Fruit fly (Drosophila melanogaster): ENCODE data around the gene CG31650.

The CG31650 gene

DNA sequence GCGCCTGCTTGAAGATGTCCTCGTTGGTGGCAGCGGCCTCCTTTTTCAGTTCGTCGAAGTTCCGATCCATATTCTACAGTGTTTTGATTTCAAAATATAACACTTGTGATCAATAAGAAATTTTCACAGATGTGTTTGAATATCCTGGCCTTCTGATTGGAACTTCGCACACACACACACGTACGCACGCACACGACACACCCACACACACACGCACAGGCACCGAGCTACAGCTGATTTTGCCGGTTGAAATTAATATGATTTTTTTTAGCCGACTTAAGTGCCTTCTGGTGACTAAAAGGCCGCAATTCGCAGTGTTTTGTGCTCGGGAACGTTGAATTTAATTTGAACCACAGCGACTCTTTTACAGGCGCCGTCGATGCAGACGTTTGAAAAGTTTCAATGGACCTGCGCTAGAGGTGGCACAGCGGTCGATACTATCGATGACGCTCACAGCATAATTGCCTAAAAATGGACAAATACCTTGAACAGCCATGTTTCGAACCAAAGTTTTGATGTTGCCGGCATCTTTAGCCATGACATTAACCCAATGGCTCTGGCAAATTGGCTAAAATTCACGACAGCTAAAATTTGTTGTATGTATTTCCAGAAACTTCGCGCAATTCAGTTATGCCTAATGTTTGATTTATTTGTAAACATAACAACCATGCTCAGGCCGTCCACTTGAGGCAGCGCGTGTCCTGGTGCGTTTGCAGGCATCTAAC is 35.0 kb downstream of the CG31650 start, which contains the start of gene Rtnl1:
Gene Rtnl1, minus strand, starts transcription at position 415 of the 725 bp plus-strand sequence.
- TF ChIP-seq Dif (GFP tag; optimal IDR thresholded peaks at IDR 0.05; ENCODE audit: partially characterized antibody) (peak; percentile 57), Myc (optimal IDR thresholded peaks at IDR 0.05) (peak; percentile 92), ey (GFP tag; optimal IDR thresholded peaks at IDR 0.05) (no peak), br (GFP tag; optimal IDR thresholded peaks at IDR 0.05) (peak; percentile 29), psq (GFP tag; optimal IDR thresholded peaks at IDR 0.05) (no peak), HLH106 (tag; optimal IDR thresholded peaks at IDR 0.05) (peak; percentile 17), h (GFP tag; optimal IDR thresholded peaks at IDR 0.05) (peak; percentile 60), Hr83 (GFP tag; optimal IDR thresholded peaks at IDR 0.05; ENCODE audit: poor library complexity, severe bottlenecking) (peak; percentile 78), Rel (GFP tag; optimal IDR thresholded peaks at IDR 0.05) (no peak), Rel (tag; optimal IDR thresholded peaks at IDR 0.05) (peak; percentile 57), Jra (GFP tag; optimal IDR thresholded peaks at IDR 0.05) (peak; percentile 65), fru (GFP tag; optimal IDR thresholded peaks at IDR 0.05) (peak; percentile 23), Vsx2 (GFP tag; optimal IDR thresholded peaks at IDR 0.05; ENCODE audit: partially characterized antibody) (no peak), dsf (GFP tag; optimal IDR thresholded peaks at IDR 0.05; ENCODE audit: borderline replicate concordance) (no peak), Sp1 (GFP tag; optimal IDR thresholded peaks at IDR 0.05) (peak; percentile 54), CG32264 (GFP tag; optimal IDR thresholded peaks at IDR 0.05) (no peak), sv (GFP tag; optimal IDR thresholded peaks at IDR 0.05) (no peak), rgr (GFP tag; optimal IDR thresholded peaks at IDR 0.05) (peak; percentile 69), dmrt93B (GFP tag; optimal IDR thresholded peaks at IDR 0.05) (no peak), Mio (GFP tag; optimal IDR thresholded peaks at IDR 0.05) (no peak), Abd-B (GFP tag; optimal IDR thresholded peaks at IDR 0.05) (no peak), tai (GFP tag; optimal IDR thresholded peaks at IDR 0.05) (no peak), foxo (GFP tag; optimal IDR thresholded peaks at IDR 0.05) (peak in 1 of 2 experiments; percentile 27), CG9705 (GFP tag; optimal IDR thresholded peaks at IDR 0.05) (peak; percentile 12)

DNA sequence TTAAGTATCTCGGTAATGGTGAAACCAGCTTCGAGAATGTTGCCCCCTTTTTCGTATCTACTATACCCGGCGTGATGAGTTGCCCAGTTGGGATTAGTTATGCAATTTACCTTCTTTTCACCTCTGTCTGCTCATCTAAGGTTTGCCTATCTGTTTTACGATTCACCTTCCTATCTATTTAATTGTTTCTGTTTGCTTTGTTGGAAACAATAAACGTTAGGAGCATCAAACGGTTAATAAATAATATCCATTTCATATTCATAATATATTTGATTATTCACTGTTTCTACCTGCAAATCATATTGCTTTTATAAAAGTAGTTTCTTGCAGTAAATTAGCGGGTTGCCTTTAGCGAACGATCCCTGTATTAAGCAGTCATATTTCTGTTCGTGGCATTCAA is 37.3 kb downstream of the CG31650 start:
- TF ChIP-seq Abd-B (GFP tag; optimal IDR thresholded peaks at IDR 0.05) (no peak), dl (GFP tag; optimal IDR thresholded peaks at IDR 0.05; ENCODE audit: insufficient read depth in 1 of 2, partially characterized antibody in 2 of 2) (no peak), lola (GFP tag; optimal IDR thresholded peaks at IDR 0.05) (no peak), usp (GFP tag; optimal IDR thresholded peaks at IDR 0.05) (no peak), Sp1 (GFP tag; optimal IDR thresholded peaks at IDR 0.05) (no peak), tai (GFP tag; optimal IDR thresholded peaks at IDR 0.05) (no peak), Hnf4 (GFP tag; optimal IDR thresholded peaks at IDR 0.05) (no peak), woc (GFP tag; optimal IDR thresholded peaks at IDR 0.05) (no peak), Hr78 (GFP tag; optimal IDR thresholded peaks at IDR 0.05) (no peak), brk (GFP tag; optimal IDR thresholded peaks at IDR 0.05) (no peak), Dfd (GFP tag; optimal IDR thresholded peaks at IDR 0.05) (no peak), CG9705 (GFP tag; optimal IDR thresholded peaks at IDR 0.05) (no peak), dmrt93B (GFP tag; optimal IDR thresholded peaks at IDR 0.05) (no peak), CG32264 (GFP tag; optimal IDR thresholded peaks at IDR 0.05) (no peak), Mio (GFP tag; optimal IDR thresholded peaks at IDR 0.05) (no peak), N (GFP tag; optimal IDR thresholded peaks at IDR 0.05) (no peak), Dif (GFP tag; optimal IDR thresholded peaks at IDR 0.05; ENCODE audit: partially characterized antibody) (no peak), pan (optimal IDR thresholded peaks at IDR 0.05) (no peak), sv (GFP tag; optimal IDR thresholded peaks at IDR 0.05) (no peak), Vsx2 (GFP tag; optimal IDR thresholded peaks at IDR 0.05; ENCODE audit: partially characterized antibody) (no peak), CrebA (GFP tag; optimal IDR thresholded peaks at IDR 0.05; ENCODE audit: borderline replicate concordance) (no peak), br (GFP tag; optimal IDR thresholded peaks at IDR 0.05) (peak; percentile 17), ey (GFP tag; optimal IDR thresholded peaks at IDR 0.05) (no peak), psq (GFP tag; optimal IDR thresholded peaks at IDR 0.05) (no peak), dsf (GFP tag; optimal IDR thresholded peaks at IDR 0.05; ENCODE audit: borderline replicate concordance) (no peak), h (GFP tag; optimal IDR thresholded peaks at IDR 0.05) (no peak), Rel (GFP tag; optimal IDR thresholded peaks at IDR 0.05) (no peak), Rel (tag; optimal IDR thresholded peaks at IDR 0.05) (peak; percentile 15), HLH106 (tag; optimal IDR thresholded peaks at IDR 0.05) (no peak), OdsH (GFP tag; optimal IDR thresholded peaks at IDR 0.05) (peak; percentile 16), rgr (GFP tag; optimal IDR thresholded peaks at IDR 0.05) (peak; percentile 9), Myc (optimal IDR thresholded peaks at IDR 0.05) (no peak), jim (GFP tag; optimal IDR thresholded peaks at IDR 0.05) (no peak), Jra (GFP tag; optimal IDR thresholded peaks at IDR 0.05) (no peak), Hr83 (GFP tag; optimal IDR thresholded peaks at IDR 0.05; ENCODE audit: poor library complexity, severe bottlenecking) (no peak), sage (GFP tag; optimal IDR thresholded peaks at IDR 0.05) (no peak), fru (GFP tag; optimal IDR thresholded peaks at IDR 0.05) (no peak), GATAd (GFP tag; optimal IDR thresholded peaks at IDR 0.05) (no peak), foxo (GFP tag; optimal IDR thresholded peaks at IDR 0.05) (peak in 1 of 2 experiments; percentile 6)
